Fruit fly (Drosophila melanogaster) whole organism, adult: Measurements from ENCODE around the gene CG12320.

Source experiments
- CG11617 ChIP-seq: fragments of 200-800 bp; sonication (Bioruptor generic); optimal IDR thresholded peaks from 2 replicates; lab custom pipeline; 2017; ENCODE audit warnings: mild to moderate bottlenecking, missing biosample characterization, missing genetic modification reagents, missing genetic modification characterization
- CG12768 ChIP-seq: fragments of 200-800 bp; sonication (Bioruptor generic); optimal IDR thresholded peaks from 2 replicates; lab custom pipeline; 2017; ENCODE audit warnings: missing biosample characterization, missing genetic modification characterization, mild to moderate bottlenecking, moderate library complexity, missing genetic modification reagents
- CG14711 ChIP-seq: fragments of 200-800 bp; sonication (Bioruptor generic); optimal IDR thresholded peaks from 2 replicates; lab custom pipeline; 2018; ENCODE audit warnings: missing biosample characterization, mild to moderate bottlenecking, missing genetic modification characterization, moderate library complexity
- CG1620 ChIP-seq: fragments of 200-800 bp; sonication (Bioruptor generic); optimal IDR thresholded peaks from 2 replicates; lab custom pipeline; 2016; ENCODE audit warnings: missing biosample characterization, missing genetic modification characterization
- CG33017 ChIP-seq: fragments of 200-800 bp; sonication (Bioruptor generic); optimal IDR thresholded peaks from 2 replicates; lab custom pipeline; 2018; ENCODE audit warnings: missing biosample characterization, mild to moderate bottlenecking, missing genetic modification characterization, moderate library complexity
- CG5204 ChIP-seq: fragments of 200-800 bp; sonication (Bioruptor generic); optimal IDR thresholded peaks from 2 replicates; lab custom pipeline; 2016; ENCODE audit warnings: missing biosample characterization, missing genetic modification characterization
- CG7045 ChIP-seq: fragments of 200-800 bp; sonication (Bioruptor generic); optimal IDR thresholded peaks from 2 replicates; lab custom pipeline; 2017; ENCODE audit warnings: missing biosample characterization, mild to moderate bottlenecking, missing genetic modification characterization
- CG7101 ChIP-seq: fragments of 200-800 bp; sonication (Bioruptor generic); optimal IDR thresholded peaks from 2 replicates; lab custom pipeline; 2018; ENCODE audit warnings: missing biosample characterization, mild to moderate bottlenecking, missing genetic modification characterization, moderate library complexity
- Clk ChIP-seq: fragments of 200-800 bp; sonication (Bioruptor generic); optimal IDR thresholded peaks from 2 replicates; lab custom pipeline; 2017; ENCODE audit warnings: missing biosample characterization, missing genetic modification characterization
- Crg-1 ChIP-seq: fragments of 200-800 bp; sonication (Bioruptor generic); optimal IDR thresholded peaks from 2 replicates; lab custom pipeline; 2016; ENCODE audit warnings: missing biosample characterization, missing genetic modification characterization
- Hr96 ChIP-seq: fragments of 200-800 bp; sonication (Bioruptor generic); optimal IDR thresholded peaks from 2 replicates; lab custom pipeline; 2016; ENCODE audit warnings: missing biosample characterization, missing genetic modification characterization
- Mnt ChIP-seq: fragments of 200-800 bp; sonication (Bioruptor generic); optimal IDR thresholded peaks from 2 replicates; lab custom pipeline; 2016; ENCODE audit warnings: missing biosample characterization, mild to moderate bottlenecking, missing genetic modification characterization
- bab1 ChIP-seq: fragments of 200-800 bp; sonication (Bioruptor generic); optimal IDR thresholded peaks from 3 replicates; lab custom pipeline; 2019; ENCODE audit warnings: missing biosample characterization, mild to moderate bottlenecking, missing genetic modification characterization, moderate library complexity
- cic ChIP-seq: fragments of 200-800 bp; sonication (Bioruptor generic); optimal IDR thresholded peaks from 2 replicates; lab custom pipeline; 2017; ENCODE audit warnings: missing biosample characterization, mild to moderate bottlenecking, missing genetic modification characterization, moderate library complexity
- cnc ChIP-seq, 2 experiments: fragments of >200 bp; optimal IDR thresholded peaks; 2 replicates each; lab custom pipeline; 2017
- kay ChIP-seq: fragments of 200-800 bp; sonication (Bioruptor generic); peaks from one replicate; lab custom pipeline; 2016; ENCODE audit warnings: missing biosample characterization, missing genetic modification characterization, borderline replicate concordance
- ovo ChIP-seq: fragments of 200-800 bp; sonication (Bioruptor generic); optimal IDR thresholded peaks from 2 replicates; lab custom pipeline; 2016; ENCODE audit warnings: missing biosample characterization, missing genetic modification characterization
- pad ChIP-seq: fragments of 200-800 bp; sonication (Bioruptor generic); optimal IDR thresholded peaks from 3 replicates; lab custom pipeline; 2017; ENCODE audit warnings: missing biosample characterization, missing genetic modification characterization, mild to moderate bottlenecking, moderate library complexity, missing genetic modification reagents
- tj ChIP-seq: fragments of 200-800 bp; sonication (Bioruptor generic); optimal IDR thresholded peaks from 3 replicates; lab custom pipeline; 2017; ENCODE audit warnings: missing biosample characterization, mild to moderate bottlenecking, missing genetic modification characterization, moderate library complexity
- toe ChIP-seq: fragments of 200-800 bp; sonication (Bioruptor generic); optimal IDR thresholded peaks from 2 replicates; lab custom pipeline; 2016; ENCODE audit warnings: missing biosample characterization, missing genetic modification characterization

CG12320 gene

DNA sequence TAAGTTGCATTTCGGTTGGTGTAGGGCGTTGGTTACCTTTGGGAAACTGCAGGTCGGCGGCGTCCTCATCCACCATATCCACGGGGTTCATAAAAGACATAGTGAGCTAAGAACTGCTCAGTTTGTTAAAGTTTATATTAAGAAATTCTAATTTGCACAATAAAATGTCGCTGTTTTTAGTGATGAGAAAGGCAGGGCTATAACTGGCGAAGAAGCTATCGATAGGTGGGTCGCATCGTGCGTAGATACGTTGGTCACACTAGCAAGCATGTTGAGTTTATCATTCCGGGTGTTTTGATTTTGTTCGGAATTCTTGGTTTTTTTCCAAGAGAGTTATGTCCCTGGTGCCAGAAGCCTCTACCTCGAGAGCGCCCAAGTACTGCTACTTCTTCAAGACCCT is 2.7 kb upstream of the CG12320 start, which contains the start of the genes Ada2a, Polr2D, Tgs1 and moi:
TSS of gene Ada2a (minus strand) at position 207 of the 400 bp plus-strand sequence.
TSS of gene Polr2D (minus strand) at position 207 of the 400 bp plus-strand sequence.
TSS of gene Tgs1 (plus strand) at position 250 of the 400 bp plus-strand sequence.
TSS of gene moi (plus strand) at position 250 of the 400 bp plus-strand sequence.
- no peak for TF ChIP-seq CG7045
- no peak for TF ChIP-seq Clk (GFP tag; lab: Kevin White, UChicago)
- TF ChIP-seq bab1 (GFP tag; lab: Kevin White, UChicago): peak; percentile 57
- no peak for TF ChIP-seq CG11617 (GFP tag; lab: Kevin White, UChicago)
- TF ChIP-seq cic (GFP tag; lab: Kevin White, UChicago): no peak
- TF ChIP-seq toe (GFP tag; lab: Kevin White, UChicago): no peak
- no peak for TF ChIP-seq CG7101 (tag; lab: Kevin White, UChicago)
- peak; percentile 21 for TF ChIP-seq Mnt (GFP tag; lab: Kevin White, UChicago)
- TF ChIP-seq CG14711 (tag; lab: Kevin White, UChicago): no peak
- TF ChIP-seq CG12768 (GFP tag; lab: Kevin White, UChicago): no peak
- TF ChIP-seq CG33017 (tag; lab: Kevin White, UChicago): no peak
- TF ChIP-seq tj: no peak

DNA sequence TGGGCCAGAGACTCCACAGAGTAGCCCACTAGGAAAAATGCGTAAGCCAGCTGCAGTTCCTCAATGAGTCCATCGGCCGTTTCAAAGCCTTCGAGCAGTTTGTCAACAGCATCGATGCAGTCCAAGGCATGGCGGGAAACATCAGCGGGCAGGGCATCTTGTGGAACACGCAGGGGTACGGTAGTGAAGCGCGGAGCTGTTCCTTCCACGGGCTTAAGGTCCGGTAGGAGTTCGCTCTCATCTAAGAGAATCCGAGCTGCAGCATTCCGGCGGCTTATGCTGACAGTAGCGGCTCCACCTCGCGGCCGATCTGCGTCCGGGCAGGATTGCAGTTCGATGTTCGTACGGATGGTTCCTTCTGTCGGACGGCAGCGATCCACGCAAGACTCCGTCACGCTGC is 658 bp downstream of the CG12320 start:
- TF ChIP-seq pad (GFP tag; lab: Kevin White, UChicago) (no peak), tj (no peak), CG11617 (GFP tag; lab: Kevin White, UChicago) (no peak), cnc (optimal IDR thresholded peaks at IDR 0.05; lab: Kevin White, UChicago) (no peak), Crg-1 (GFP tag; lab: Kevin White, UChicago) (no peak), CG5204 (GFP tag; lab: Kevin White, UChicago) (no peak), Mnt (GFP tag; lab: Kevin White, UChicago) (no peak), CG7045 (no peak)

- TF ChIP-seq tj (peak; percentile 26), CG7045 (no peak), Crg-1 (GFP tag; lab: Kevin White, UChicago) (no peak), cnc (optimal IDR thresholded peaks at IDR 0.05; lab: Kevin White, UChicago) (no peak)
Observed at dm6 chr3R:18250815-18251214, 1.7 kb downstream of the CG12320 start, which contains the start of gene CG18598. CG18598 (plus strand) TSS chr3R:18251115.

DNA sequence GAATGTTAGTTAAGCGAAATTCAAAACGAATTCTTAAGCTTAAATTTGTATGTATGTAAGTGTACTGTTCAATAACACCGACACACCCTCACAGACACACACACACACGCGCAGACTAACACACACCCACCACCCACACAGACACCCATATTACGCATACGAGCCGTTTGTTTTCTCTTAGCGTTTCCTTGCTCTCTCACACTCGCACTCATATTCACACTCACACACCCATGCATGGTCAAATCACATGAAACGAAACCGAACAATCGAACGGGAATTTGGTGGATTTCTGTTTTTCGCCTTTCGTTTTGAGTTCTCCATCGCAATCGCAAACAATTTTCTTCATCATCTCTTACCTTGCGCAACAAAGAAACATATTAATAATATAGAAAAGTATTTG is 3.3 kb downstream of the CG12320 start:
- TF ChIP-seq cnc (optimal IDR thresholded peaks at IDR 0.05; lab: Kevin White, UChicago) (no peak), CG5204 (GFP tag; lab: Kevin White, UChicago) (no peak), pad (GFP tag; lab: Kevin White, UChicago) (peak; percentile 19), Mnt (GFP tag; lab: Kevin White, UChicago) (no peak), CG33017 (tag; lab: Kevin White, UChicago) (no peak), Clk (GFP tag; lab: Kevin White, UChicago) (no peak), CG11617 (GFP tag; lab: Kevin White, UChicago) (no peak), CG1620 (GFP tag; lab: Kevin White, UChicago) (no peak), Hr96 (no peak), Crg-1 (GFP tag; lab: Kevin White, UChicago) (no peak), CG7101 (tag; lab: Kevin White, UChicago) (no peak), cic (GFP tag; lab: Kevin White, UChicago) (no peak), kay (GFP tag; lab: Kevin White, UChicago) (no peak), tj (peak; percentile 46), ovo (GFP tag; lab: Kevin White, UChicago) (peak; percentile 43), CG14711 (tag; lab: Kevin White, UChicago) (no peak), toe (GFP tag; lab: Kevin White, UChicago) (no peak), bab1 (GFP tag; lab: Kevin White, UChicago) (no peak)

DNA sequence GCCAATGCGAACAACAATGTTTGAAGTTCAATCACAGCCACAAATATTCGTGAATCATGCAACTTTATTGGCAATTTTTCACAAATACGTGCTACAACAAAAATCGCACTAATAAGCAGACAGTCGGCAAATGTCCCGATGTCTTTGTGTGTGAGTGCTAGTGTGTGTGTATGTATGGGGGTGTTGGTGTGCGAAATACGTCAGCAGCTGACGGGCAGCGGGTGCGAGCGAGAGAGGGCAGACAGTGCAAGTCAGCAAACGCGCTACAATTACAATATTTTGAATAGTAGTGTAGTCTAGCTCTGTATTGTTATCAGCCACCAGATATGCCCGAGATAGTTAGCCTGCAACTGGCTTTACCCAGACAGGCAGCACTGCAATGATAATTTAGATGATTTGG is 6.5 kb downstream of the CG12320 start:
- TF ChIP-seq CG12768 (GFP tag; lab: Kevin White, UChicago) (peak; percentile 68), cnc (optimal IDR thresholded peaks at IDR 0.05; lab: Kevin White, UChicago) (peak in 1 of 2 experiments; percentile 83), kay (GFP tag; lab: Kevin White, UChicago) (no peak), tj (peak; percentile 95), CG7045 (no peak), CG14711 (tag; lab: Kevin White, UChicago) (no peak), cic (GFP tag; lab: Kevin White, UChicago) (peak; percentile 84), bab1 (GFP tag; lab: Kevin White, UChicago) (peak; percentile 19)

dm6 chr3R:18245044-18245596 is 7.4 kb downstream of the CG12320 start:
- TF ChIP-seq pad (GFP tag; lab: Kevin White, UChicago): no peak
- TF ChIP-seq ovo (GFP tag; lab: Kevin White, UChicago): peak; percentile 73
- peak; percentile 80 for TF ChIP-seq CG14711 (tag; lab: Kevin White, UChicago)
- peak; percentile 73 for TF ChIP-seq kay (GFP tag; lab: Kevin White, UChicago)
- TF ChIP-seq CG11617 (GFP tag; lab: Kevin White, UChicago): no peak
- no peak for TF ChIP-seq Mnt (GFP tag; lab: Kevin White, UChicago)
